Fruit fly (Drosophila melanogaster) whole organism, embryonic: ENCODE results near the gene Ing3.
A peak's percentile ranks its signal among the peaks of the same experiment; 100 is the strongest.

Experiments used
- BEAF-32 ChIP-seq: fragments of 200-800 bp; sonication (Bioruptor generic); optimal IDR thresholded peaks from 3 replicates; lab custom pipeline; 2017; ENCODE audit warnings: missing biosample characterization, missing genetic modification characterization, mild to moderate bottlenecking, moderate library complexity, missing genetic modification reagents
- CG10979 ChIP-seq: fragments of 200-800 bp; sonication (Bioruptor generic); optimal IDR thresholded peaks from 2 replicates; lab custom pipeline; 2018; ENCODE audit warnings: missing biosample characterization, mild to moderate bottlenecking, missing genetic modification characterization, moderate library complexity
- CG11247 ChIP-seq: fragments of 200-800 bp; sonication (Bioruptor generic); IDR thresholded peaks from 2 replicates; pipeline ENCODE4 v1.3.6; 2022; ENCODE audit warnings: missing biosample characterization, missing genetic modification characterization
- CG11456 ChIP-seq: fragments of 200-800 bp; sonication (Bioruptor generic); IDR thresholded peaks from 3 replicates; pipeline ENCODE4 v1.3.6; 2022; ENCODE audit warnings: missing biosample characterization, missing genetic modification characterization
- CG12299 ChIP-seq: fragments of 200-800 bp; sonication (Bioruptor generic); optimal IDR thresholded peaks from 2 replicates; lab custom pipeline; 2018; ENCODE audit warnings: missing biosample characterization, mild to moderate bottlenecking, missing genetic modification characterization
- CG1233 ChIP-seq: fragments of 200-800 bp; sonication (Bioruptor generic); optimal IDR thresholded peaks from 4 replicates; lab custom pipeline; 2018; ENCODE audit warnings: missing biosample characterization, mild to moderate bottlenecking, missing genetic modification characterization
- CG12942 ChIP-seq: fragments of 200-800 bp; sonication (Bioruptor generic); optimal IDR thresholded peaks from 3 replicates; lab custom pipeline; 2016; ENCODE audit warnings: missing biosample characterization, missing genetic modification characterization
- CG15514 ChIP-seq: fragments of 200-800 bp; sonication (Bioruptor generic); optimal IDR thresholded peaks from 3 replicates; lab custom pipeline; 2017; ENCODE audit warnings: missing biosample characterization, missing genetic modification characterization, mild to moderate bottlenecking, moderate library complexity, missing genetic modification reagents
- CG18011 ChIP-seq: fragments of 200-800 bp; sonication (Bioruptor generic); optimal IDR thresholded peaks from 2 replicates; lab custom pipeline; 2017; ENCODE audit warnings: missing biosample characterization, missing genetic modification characterization, mild to moderate bottlenecking, moderate library complexity, missing genotype
- CG31388 ChIP-seq: fragments of 200-800 bp; sonication (Bioruptor generic); optimal IDR thresholded peaks from 2 replicates; lab custom pipeline; 2016; ENCODE audit warnings: missing biosample characterization, missing genetic modification characterization
- CG42726 ChIP-seq: fragments of 200-800 bp; sonication (Bioruptor generic); IDR thresholded peaks from 2 replicates; pipeline ENCODE4 v1.3.6; 2022; ENCODE audit warnings: missing biosample characterization, missing genetic modification characterization; ENCODE audit not compliant: partially characterized antibody
- CG4404 ChIP-seq: fragments of 200-800 bp; sonication (Bioruptor generic); IDR thresholded peaks from 2 replicates; pipeline ENCODE4 v1.3.6; 2022; ENCODE audit warnings: missing biosample characterization, missing genetic modification characterization
- CG4854 ChIP-seq: fragments of 200-800 bp; sonication (Bioruptor generic); optimal IDR thresholded peaks from 2 replicates; lab custom pipeline; 2016; ENCODE audit warnings: missing biosample characterization, missing genetic modification characterization, inconsistent platforms
- CG6654 ChIP-seq: fragments of 200-800 bp; sonication (Bioruptor generic); optimal IDR thresholded peaks from 2 replicates; lab custom pipeline; 2017; ENCODE audit warnings: missing biosample characterization, mild to moderate bottlenecking, missing genetic modification characterization
- CG8388 ChIP-seq: fragments of 200-800 bp; sonication (Bioruptor generic); optimal IDR thresholded peaks from 2 replicates; lab custom pipeline; 2019; ENCODE audit warnings: missing biosample characterization, mild to moderate bottlenecking, missing genetic modification characterization, moderate library complexity
- CTCF ChIP-seq: fragments of 200-800 bp; sonication (Bioruptor generic); optimal IDR thresholded peaks from 2 replicates; lab custom pipeline; 2017; ENCODE audit warnings: missing biosample characterization, mild to moderate bottlenecking, missing genetic modification characterization, moderate library complexity
- D19A ChIP-seq: fragments of 200-800 bp; optimal IDR thresholded peaks from 3 replicates; lab custom pipeline; 2019; ENCODE audit warnings: missing biosample characterization, mild to moderate bottlenecking, missing genetic modification characterization, moderate library complexity
- Dip2 ChIP-seq: fragments of 200-800 bp; sonication (Bioruptor generic); IDR thresholded peaks from 2 replicates; pipeline ENCODE4 v1.3.6; 2022; ENCODE audit warnings: missing biosample characterization, missing genetic modification characterization
- Doc3 ChIP-seq: fragments of 200-800 bp; sonication (Bioruptor generic); IDR thresholded peaks from 3 replicates; pipeline ENCODE4 v1.3.6; 2022; ENCODE audit warnings: missing biosample characterization, missing genetic modification characterization; ENCODE audit not compliant: partially characterized antibody
- E2f2 ChIP-seq: fragments of 200-800 bp; sonication (Bioruptor generic); IDR thresholded peaks from 2 replicates; pipeline ENCODE4 v1.3.6; 2022; ENCODE audit warnings: missing biosample characterization, missing genetic modification characterization
- Fer1 ChIP-seq: fragments of 200-800 bp; sonication (Bioruptor generic); optimal IDR thresholded peaks from 2 replicates; lab custom pipeline; 2017; ENCODE audit warnings: missing biosample characterization, mild to moderate bottlenecking, missing genetic modification characterization
- Mad ChIP-seq: fragments of 200-800 bp; sonication (Bioruptor generic); optimal IDR thresholded peaks from 2 replicates; lab custom pipeline; 2016; ENCODE audit warnings: missing biosample characterization, missing genetic modification characterization
- Myb ChIP-seq: fragments of 200-800 bp; sonication (Bioruptor generic); optimal IDR thresholded peaks from 2 replicates; lab custom pipeline; 2016; ENCODE audit warnings: missing biosample characterization, missing genetic modification characterization
- Ravus ChIP-seq: fragments of 200-800 bp; sonication (Bioruptor generic); IDR thresholded peaks from 2 replicates; pipeline ENCODE4 v1.3.6; 2022; ENCODE audit warnings: missing biosample characterization, missing genetic modification characterization
- Ssrp ChIP-seq: fragments of 200-800 bp; sonication (Bioruptor generic); optimal IDR thresholded peaks from 2 replicates; lab custom pipeline; 2018; ENCODE audit warnings: missing biosample characterization, mild to moderate bottlenecking, missing genetic modification characterization, moderate library complexity
- Vsx1 ChIP-seq: fragments of 200-800 bp; sonication (Bioruptor generic); optimal IDR thresholded peaks from 2 replicates; lab custom pipeline; 2017; ENCODE audit warnings: missing biosample characterization, mild to moderate bottlenecking, missing genetic modification characterization, missing genetic modification reagents
- al ChIP-seq: fragments of 200-800 bp; sonication (Bioruptor generic); IDR thresholded peaks from 2 replicates; pipeline ENCODE4 v1.3.6; 2022; ENCODE audit warnings: missing biosample characterization, missing genetic modification characterization
- bigmax ChIP-seq: fragments of 200-800 bp; sonication (Bioruptor generic); optimal IDR thresholded peaks from 2 replicates; lab custom pipeline; 2018; ENCODE audit warnings: missing biosample characterization, mild to moderate bottlenecking, missing genetic modification characterization
- cad ChIP-seq: fragments of >200 bp; optimal IDR thresholded peaks from 2 replicates; lab custom pipeline; 2017; ENCODE audit warnings: missing biosample characterization, missing genetic modification characterization
- cato ChIP-seq: fragments of 200-800 bp; sonication (Bioruptor generic); optimal IDR thresholded peaks from 2 replicates; lab custom pipeline; 2016; ENCODE audit warnings: missing biosample characterization, missing genetic modification characterization, borderline replicate concordance
- caup ChIP-seq: fragments of 200-800 bp; sonication (Bioruptor generic); optimal IDR thresholded peaks from 3 replicates; lab custom pipeline; 2017; ENCODE audit warnings: missing biosample characterization, mild to moderate bottlenecking, missing genetic modification characterization, moderate library complexity; ENCODE audit not compliant: severe bottlenecking
- chif ChIP-seq, 2 experiments: fragments of 200-800 bp; sonication (Bioruptor generic); optimal IDR thresholded peaks; 3 replicates each; lab custom pipeline; 2016; ENCODE audit warnings: missing biosample characterization in 2 of 2, missing genetic modification characterization in 2 of 2
- corto ChIP-seq: fragments of 200-800 bp; sonication (Bioruptor generic); optimal IDR thresholded peaks from 2 replicates; lab custom pipeline; 2016; ENCODE audit warnings: missing biosample characterization, mild to moderate bottlenecking, missing genetic modification characterization, moderate library complexity
- croc ChIP-seq: fragments of 200-800 bp; sonication (Bioruptor generic); conservative IDR thresholded peaks from 3 replicates; pipeline ENCODE4 v1.3.6; 2022; ENCODE audit warnings: missing biosample characterization, missing genetic modification characterization
- dmrt99B ChIP-seq: fragments of 200-800 bp; sonication (Bioruptor generic); optimal IDR thresholded peaks from 2 replicates; lab custom pipeline; 2018; ENCODE audit warnings: missing biosample characterization, mild to moderate bottlenecking, missing genetic modification characterization, moderate library complexity
- eve ChIP-seq, 2 experiments: fragments of >200 bp; optimal IDR thresholded peaks; 2 replicates each; lab custom pipeline; 2017; ENCODE audit warnings: missing biosample characterization in 2 of 2, missing genetic modification characterization in 2 of 2
- ewg ChIP-seq: fragments of 200-800 bp; sonication (Bioruptor generic); optimal IDR thresholded peaks from 3 replicates; lab custom pipeline; 2017; ENCODE audit warnings: mild to moderate bottlenecking, missing biosample characterization, missing genetic modification reagents, missing genetic modification characterization
- fd3F ChIP-seq: fragments of 200-800 bp; sonication (Bioruptor generic); optimal IDR thresholded peaks from 2 replicates; lab custom pipeline; 2018; ENCODE audit warnings: missing biosample characterization, mild to moderate bottlenecking, missing genetic modification characterization, moderate library complexity
- grau ChIP-seq: fragments of 200-800 bp; optimal IDR thresholded peaks from 3 replicates; lab custom pipeline; 2019; ENCODE audit warnings: missing biosample characterization, mild to moderate bottlenecking, missing genetic modification characterization, moderate library complexity
- h ChIP-seq: fragments of >200 bp; optimal IDR thresholded peaks from 2 replicates; lab custom pipeline; 2017
- her ChIP-seq: fragments of 200-800 bp; sonication (Bioruptor generic); optimal IDR thresholded peaks from 2 replicates; lab custom pipeline; 2016; ENCODE audit warnings: missing biosample characterization, missing genetic modification characterization
- ind ChIP-seq: fragments of 200-800 bp; sonication (Bioruptor generic); optimal IDR thresholded peaks from 3 replicates; lab custom pipeline; 2016; ENCODE audit warnings: missing biosample characterization, missing genetic modification characterization
- mirr ChIP-seq: fragments of 200-800 bp; sonication (Bioruptor generic); optimal IDR thresholded peaks from 3 replicates; lab custom pipeline; 2018; ENCODE audit warnings: missing biosample characterization, mild to moderate bottlenecking, missing genetic modification characterization
- onecut ChIP-seq: fragments of 200-800 bp; sonication (Bioruptor generic); IDR thresholded peaks from 2 replicates; pipeline ENCODE4 v1.3.6; 2022; ENCODE audit warnings: missing biosample characterization, missing genetic modification characterization
- pita ChIP-seq: fragments of 200-800 bp; sonication (Bioruptor generic); optimal IDR thresholded peaks from 2 replicates; lab custom pipeline; 2017; ENCODE audit warnings: missing biosample characterization, mild to moderate bottlenecking, missing genetic modification characterization
- prd ChIP-seq, 3 experiments: fragments of >200 bp in 2 of 3; fragments of 200-800 bp in 1 of 3; sonication (Bioruptor generic) in 1 of 3; optimal IDR thresholded peaks in 2 of 3; IDR thresholded peaks in 1 of 3; 2 replicates in 2 of 3; 3 replicates in 1 of 3; pipeline versions ENCODE4 v1.3.6 to Lab custom; 2017 to 2022; ENCODE audit warnings: missing biosample characterization in 1 of 3, missing genetic modification characterization in 1 of 3
- psq ChIP-seq: fragments of 200-800 bp; sonication (Bioruptor generic); optimal IDR thresholded peaks from 2 replicates; lab custom pipeline; 2017; ENCODE audit warnings: missing biosample characterization, missing genetic modification characterization
- sima ChIP-seq: fragments of 200-800 bp; sonication (Bioruptor generic); optimal IDR thresholded peaks from 2 replicates; lab custom pipeline; 2016; ENCODE audit warnings: missing biosample characterization, missing genetic modification characterization
- sna ChIP-seq: fragments of 200-800 bp; sonication (Bioruptor generic); IDR thresholded peaks from 2 replicates; pipeline ENCODE4 v1.3.6; 2022; ENCODE audit warnings: missing biosample characterization, missing genetic modification characterization; ENCODE audit not compliant: partially characterized antibody
- tap ChIP-seq: fragments of 200-800 bp; optimal IDR thresholded peaks from 3 replicates; lab custom pipeline; 2019; ENCODE audit warnings: missing biosample characterization, mild to moderate bottlenecking, missing genetic modification characterization, moderate library complexity

The Ing3 gene

dm6 chrX:18669811-18670477 lies 17.1 kb upstream of the Ing3 start (continued):
- TF ChIP-seq CG1233 (GFP tag; lab: Kevin White, UChicago) (no peak), sima (no peak), onecut (no peak), Myb (no peak), BEAF-32 (GFP tag; lab: Kevin White, UChicago) (no peak), CTCF (GFP tag; lab: Kevin White, UChicago) (no peak), E2f2 (GFP tag; lab: Robert Waterston, UW) (no peak), CG18011 (no peak), CG12942 (no peak), Ravus (GFP tag; lab: Robert Waterston, UW) (no peak), eve (GFP tag; optimal IDR thresholded peaks at IDR 0.05; lab: Kevin White, UChicago) (no peak), CG31388 (GFP tag; lab: Kevin White, UChicago) (no peak), CG4854 (GFP tag; lab: Kevin White, UChicago) (no peak), prd (optimal IDR thresholded peaks at IDR 0.05; lab: Kevin White, UChicago) (no peak), prd (GFP tag; IDR thresholded peaks at IDR 0.05; lab: Robert Waterston, UW) (0 out of 3 replicates have a peak, but pooled peaks have one; percentile 31), h (lab: Kevin White, UChicago) (no peak), tap (tag; lab: Kevin White, UChicago) (no peak), Vsx1 (GFP tag; lab: Kevin White, UChicago) (no peak), mirr (GFP tag; lab: Kevin White, UChicago) (no peak), psq (GFP tag; lab: Kevin White, UChicago) (no peak), fd3F (GFP tag; lab: Kevin White, UChicago) (no peak), cad (no peak), pita (GFP tag; lab: Kevin White, UChicago) (no peak), ind (GFP tag; lab: Kevin White, UChicago) (peak; percentile 6), Ssrp (tag; lab: Kevin White, UChicago) (peak; percentile 40), al (GFP tag; lab: Robert Waterston, UW) (no peak), her (GFP tag; lab: Kevin White, UChicago) (no peak), caup (GFP tag; lab: Kevin White, UChicago) (no peak), chif (GFP tag; optimal IDR thresholded peaks at IDR 0.05; lab: Kevin White, UChicago) (no peak), cato (no peak), Fer1 (no peak), corto (GFP tag; lab: Kevin White, UChicago) (no peak), CG8388 (GFP tag; lab: Kevin White, UChicago) (peak; percentile 28), CG6654 (GFP tag; lab: Kevin White, UChicago) (no peak), Dip2 (no peak), CG12299 (no peak), CG10979 (tag; lab: Kevin White, UChicago) (peak; percentile 37), Doc3 (GFP tag; lab: Robert Waterston, UW) (no peak), croc (GFP tag; lab: Robert Waterston, UW) (peak; percentile 35; the same call in 1 of the 3 replicates), ewg (GFP tag; lab: Kevin White, UChicago) (peak; percentile 19), bigmax (GFP tag; lab: Kevin White, UChicago) (no peak), Mad (GFP tag; lab: Kevin White, UChicago) (no peak), sna (no peak), CG4404 (GFP tag; lab: Robert Waterston, UW) (no peak), CG11247 (GFP tag; lab: Robert Waterston, UW) (no peak), D19A (tag; lab: Kevin White, UChicago) (no peak), grau (tag; lab: Kevin White, UChicago) (peak; percentile 34), CG11456 (no peak), dmrt99B (tag; lab: Kevin White, UChicago) (peak; percentile 68), CG15514 (GFP tag; lab: Kevin White, UChicago) (no peak), CG42726 (GFP tag; lab: Robert Waterston, UW) (no peak)
